Fruit fly (Drosophila melanogaster) whole organism, larva: Measurements from ENCODE around the gene Axs.
A peak's percentile ranks its signal among the peaks of the same experiment; 100 is the strongest.

Experiments
- noc ChIP-seq: fragments of 200-800 bp; sonication (Bioruptor generic); optimal IDR thresholded peaks from 3 replicates; lab custom pipeline; 2019; ENCODE audit warnings: missing biosample characterization, mild to moderate bottlenecking, missing genetic modification characterization, moderate library complexity

Axs gene

DNA sequence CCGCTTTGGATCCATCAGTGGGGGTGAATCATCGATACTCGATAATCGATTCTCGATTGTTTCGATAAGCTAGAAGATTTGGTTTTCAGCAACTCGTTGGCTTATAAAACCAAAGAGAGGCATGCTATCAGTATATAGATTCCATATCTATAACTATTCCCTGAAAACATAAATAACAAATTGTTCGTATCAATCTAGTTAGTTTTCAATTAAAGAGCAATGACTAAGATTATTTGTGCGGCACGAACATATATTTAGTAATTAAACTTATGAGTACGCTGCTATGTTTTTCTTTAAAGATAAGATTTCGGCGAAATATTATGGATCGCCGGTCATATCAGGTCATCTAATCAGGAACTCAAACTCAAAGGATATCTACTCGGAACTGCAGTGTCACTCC, 9.2 kb downstream of the Axs start:
- TF ChIP-seq noc (tag; lab: Kevin White, UChicago), result no peak

DNA sequence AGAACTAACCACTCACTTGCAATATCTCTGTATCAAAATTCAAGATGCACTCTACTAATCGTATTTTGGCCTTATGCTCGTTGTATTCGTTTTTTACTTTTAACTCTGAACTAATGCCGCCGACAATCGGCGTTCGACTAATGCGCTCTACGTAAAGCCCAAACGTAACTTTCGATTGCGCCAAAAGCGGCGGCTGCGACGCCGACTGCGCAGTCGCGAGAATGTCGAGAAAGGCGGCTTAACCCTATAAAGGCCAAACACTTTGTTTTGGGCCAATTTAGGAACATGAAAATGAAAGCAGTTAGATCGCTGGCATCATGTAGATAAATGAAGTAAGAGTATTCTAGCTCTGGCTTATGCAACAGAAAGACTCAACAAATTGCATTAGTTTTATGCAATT, 10.8 kb downstream of the Axs start:
- TF ChIP-seq noc (tag; lab: Kevin White, UChicago), result no peak

DNA sequence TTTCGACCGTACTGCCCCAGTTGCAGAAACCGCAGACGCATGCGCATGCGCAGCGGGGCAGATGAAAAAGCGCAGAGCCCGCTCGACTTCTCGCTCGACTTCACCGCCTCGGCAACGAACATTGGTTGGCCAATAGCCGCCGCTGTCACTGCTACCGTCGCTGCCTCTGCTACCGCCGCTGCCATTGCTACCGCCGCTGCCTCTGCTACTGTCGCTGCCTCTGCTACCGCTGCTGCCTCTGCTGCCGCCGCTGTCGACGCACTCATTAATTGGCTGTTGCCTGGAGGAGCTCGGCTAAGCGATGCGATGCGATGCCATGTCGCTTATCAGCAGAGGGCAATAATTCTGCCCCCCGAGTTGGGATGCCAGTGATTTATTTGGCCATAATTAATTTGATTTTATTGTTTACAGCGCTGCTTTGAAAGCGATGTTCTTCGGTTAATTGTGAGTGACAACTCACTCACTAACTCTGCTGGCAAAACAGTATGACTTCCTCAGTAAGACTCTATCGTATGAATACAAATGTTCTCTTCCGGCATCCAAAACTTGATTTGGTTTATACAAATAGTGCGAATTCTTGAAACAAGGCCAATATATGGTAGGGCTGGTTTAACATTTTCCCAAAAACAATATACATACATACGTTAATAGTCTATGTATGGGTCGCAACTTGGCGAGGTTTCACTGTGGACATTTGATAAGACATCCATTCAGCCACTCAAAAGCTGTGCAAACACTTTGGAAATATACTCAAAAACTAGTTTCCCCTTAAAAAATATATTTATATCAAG, 12.8 kb downstream of the Axs start:
- peak; percentile 81 for TF ChIP-seq noc (tag; lab: Kevin White, UChicago)

DNA sequence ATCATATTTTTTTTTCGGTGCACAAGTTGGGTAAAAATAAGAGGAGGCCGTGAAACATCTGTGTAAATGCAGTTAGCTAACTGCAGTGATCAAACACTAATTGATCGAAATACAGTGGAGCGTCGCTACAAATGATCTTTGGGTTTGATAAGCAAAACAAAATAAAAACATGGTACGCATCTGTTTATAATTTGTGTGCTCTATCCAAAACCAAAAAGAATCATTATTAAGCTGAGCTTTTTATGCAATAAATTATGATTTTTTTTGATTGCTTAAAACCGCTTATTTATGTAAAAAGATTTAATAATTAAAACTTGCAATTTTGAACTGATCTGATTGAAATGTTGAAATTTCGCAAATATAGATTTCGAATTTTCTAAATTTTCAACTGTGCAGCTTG, 13.4 kb downstream of the Axs start:
- TF ChIP-seq noc (tag; lab: Kevin White, UChicago), result no peak

DNA sequence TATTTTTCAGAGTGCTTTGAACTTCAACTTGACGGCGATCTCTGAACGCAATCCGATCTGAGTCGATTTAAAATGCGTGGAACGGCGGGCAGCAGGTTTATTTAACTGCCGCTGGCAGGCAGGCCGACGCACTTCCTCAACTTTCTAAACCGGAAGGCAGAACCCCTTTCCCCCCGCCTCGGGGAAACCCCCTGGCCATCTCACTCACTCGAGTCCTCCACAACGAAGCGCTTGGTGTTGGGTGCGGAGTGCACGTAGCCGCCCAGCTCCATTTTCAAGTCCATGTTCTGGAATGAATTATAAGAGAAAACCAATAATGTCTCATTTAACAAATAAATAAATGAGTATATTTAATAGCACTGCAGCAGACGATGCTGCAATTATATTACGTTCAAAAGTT, 13.8 kb downstream of the Axs start:
- TF ChIP-seq noc (tag; lab: Kevin White, UChicago), result no peak

DNA sequence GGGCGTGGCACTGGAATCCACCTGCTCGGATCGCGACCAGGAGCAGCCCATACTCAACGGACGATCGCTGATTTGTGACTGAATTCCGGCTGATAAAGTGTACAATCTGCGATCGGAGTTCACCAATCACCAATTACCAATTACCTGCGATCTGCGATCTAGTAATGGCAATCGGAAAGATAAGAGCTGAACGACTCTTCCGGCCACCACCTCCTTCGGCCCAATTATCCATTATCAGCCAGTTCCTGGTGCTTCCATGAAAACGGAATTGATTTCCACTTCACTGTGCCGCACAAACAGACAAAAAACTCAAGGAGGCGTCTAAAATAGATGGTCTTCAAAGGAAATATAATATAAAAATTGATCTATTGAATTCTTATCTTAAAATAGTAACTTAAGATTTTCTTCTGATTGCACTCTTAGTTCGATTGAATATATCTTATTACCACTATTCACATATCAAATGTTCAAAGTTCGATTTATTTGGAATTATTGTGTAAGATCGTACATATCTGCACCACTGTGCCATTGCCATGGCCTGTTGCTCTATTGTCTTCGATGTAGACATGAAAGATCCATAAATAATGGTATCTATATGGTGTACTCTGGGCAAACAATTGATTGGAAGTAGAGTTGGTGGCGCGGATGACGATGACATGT, 19.2 kb downstream of the Axs start, which contains the start of gene CG15865:
TSS of gene CG15865 (minus strand) at position 51 of the 660 bp plus-strand sequence.
- no peak for TF ChIP-seq noc (tag; lab: Kevin White, UChicago)

DNA sequence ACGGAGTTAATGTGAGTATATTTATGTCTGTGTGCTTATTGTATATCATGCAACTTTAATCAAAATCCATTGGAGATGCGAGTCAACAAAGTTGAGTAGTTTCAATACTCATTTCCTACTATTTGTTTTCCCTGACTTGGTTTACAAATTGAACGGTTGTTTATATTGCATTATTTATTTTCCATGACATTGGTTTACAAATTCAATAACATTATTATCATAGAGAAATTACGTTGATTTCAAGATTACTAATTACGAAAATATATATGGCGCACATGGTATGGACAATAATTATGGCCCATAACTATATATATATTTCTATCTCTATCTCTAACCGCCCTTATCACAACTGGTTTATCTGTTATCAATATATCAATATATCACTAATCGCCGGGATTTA, 23.1 kb downstream of the Axs start:
- no peak for TF ChIP-seq noc (tag; lab: Kevin White, UChicago)

DNA sequence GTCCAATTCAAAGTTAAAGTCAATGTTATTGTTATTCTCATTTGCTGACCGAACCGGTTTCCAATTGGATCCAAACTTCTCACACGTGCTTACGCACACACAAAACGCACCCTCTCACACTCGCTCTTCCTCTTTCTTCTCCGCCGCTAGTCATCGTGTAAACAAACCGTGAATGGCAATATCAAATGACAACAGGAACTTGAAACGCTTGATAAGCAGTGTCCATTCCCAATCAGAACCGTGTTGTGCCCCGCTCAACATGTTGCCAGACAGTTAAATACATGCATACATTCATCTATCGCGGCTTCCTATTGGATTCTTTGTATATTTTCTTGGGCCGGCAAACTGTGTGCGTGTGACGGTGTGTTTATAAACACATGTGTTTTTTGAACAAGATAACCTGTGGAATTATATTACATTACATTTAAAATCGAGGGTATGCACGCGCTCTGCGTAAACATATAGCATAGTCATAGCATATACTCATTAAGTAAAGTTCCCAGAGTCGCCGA, 27.9 kb downstream of the Axs start:
- peak; percentile 57 for TF ChIP-seq noc (tag; lab: Kevin White, UChicago)

DNA sequence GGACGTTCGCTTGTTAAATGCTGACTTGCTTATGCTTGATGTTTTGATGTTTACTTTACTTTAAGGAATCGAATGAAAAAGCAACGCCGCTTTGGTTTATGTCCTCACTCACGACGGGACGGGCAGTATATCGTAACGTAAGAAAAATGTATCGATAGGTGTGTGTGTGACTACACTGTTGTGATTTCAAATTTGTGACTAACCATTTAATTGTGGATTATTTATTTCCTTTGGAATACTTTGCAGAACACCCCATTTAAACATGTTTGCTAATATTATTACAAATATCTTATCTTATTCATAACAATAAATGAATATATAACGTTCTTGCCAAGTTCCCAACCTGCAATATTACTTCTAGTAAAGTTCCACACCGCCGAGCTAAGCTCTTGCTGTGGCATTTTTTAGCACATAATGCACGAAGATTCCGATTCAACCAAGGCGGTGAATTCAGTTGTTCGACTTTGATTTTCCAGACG, 28.7 kb downstream of the Axs start, which contains the start of the genes Nemp and r:
TSS of gene Nemp (minus strand) at position 85 of the 479 bp plus-strand sequence.
TSS of gene r (plus strand) at position 429 of the 479 bp plus-strand sequence.
- no peak for TF ChIP-seq noc (tag; lab: Kevin White, UChicago)

DNA sequence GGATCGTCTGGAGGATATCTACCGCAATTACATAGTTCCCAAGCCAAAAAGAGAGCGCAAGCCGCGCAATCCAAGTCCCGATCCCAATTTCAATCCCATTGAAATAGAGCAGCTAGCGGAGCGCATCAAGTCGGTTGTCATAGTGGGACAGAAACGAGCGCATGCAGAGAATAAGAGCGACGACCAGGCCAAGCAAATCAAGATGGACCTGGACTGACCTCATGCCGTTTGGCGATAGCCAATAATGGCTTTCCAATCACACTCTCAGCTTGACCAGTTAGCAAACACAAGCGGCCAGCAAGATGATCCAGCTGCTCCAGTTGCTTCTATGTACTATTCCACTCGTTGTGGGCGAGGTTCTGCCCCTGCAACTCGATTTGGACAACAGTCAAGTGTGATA, 32.1 kb downstream of the Axs start:
- TF ChIP-seq noc (tag; lab: Kevin White, UChicago), result no peak

DNA sequence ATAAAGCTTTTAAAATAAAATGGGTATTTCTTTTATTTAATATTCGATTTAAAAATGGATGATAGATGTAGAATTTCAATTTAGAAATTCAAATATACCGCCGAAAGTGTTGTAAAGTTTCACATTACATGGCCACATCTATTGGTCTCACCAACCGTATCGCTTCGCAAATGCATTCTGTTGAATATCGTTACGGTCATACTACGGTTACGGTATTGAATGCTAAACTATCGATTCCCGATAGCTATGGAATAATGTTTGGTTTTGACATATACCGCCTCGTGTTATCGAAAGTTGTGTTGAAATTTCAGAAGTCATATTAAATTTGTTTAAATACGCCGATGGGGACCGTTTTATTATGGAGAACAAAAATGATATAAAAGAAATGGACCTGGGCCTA, 32.6 kb downstream of the Axs start, which contains the start of the genes CG32573 and CG42512:
TSS of gene CG32573 (plus strand) at position 279 of the 400 bp plus-strand sequence.
TSS of gene CG42512 (plus strand) at position 279 of the 400 bp plus-strand sequence.
- no peak for TF ChIP-seq noc (tag; lab: Kevin White, UChicago)

DNA sequence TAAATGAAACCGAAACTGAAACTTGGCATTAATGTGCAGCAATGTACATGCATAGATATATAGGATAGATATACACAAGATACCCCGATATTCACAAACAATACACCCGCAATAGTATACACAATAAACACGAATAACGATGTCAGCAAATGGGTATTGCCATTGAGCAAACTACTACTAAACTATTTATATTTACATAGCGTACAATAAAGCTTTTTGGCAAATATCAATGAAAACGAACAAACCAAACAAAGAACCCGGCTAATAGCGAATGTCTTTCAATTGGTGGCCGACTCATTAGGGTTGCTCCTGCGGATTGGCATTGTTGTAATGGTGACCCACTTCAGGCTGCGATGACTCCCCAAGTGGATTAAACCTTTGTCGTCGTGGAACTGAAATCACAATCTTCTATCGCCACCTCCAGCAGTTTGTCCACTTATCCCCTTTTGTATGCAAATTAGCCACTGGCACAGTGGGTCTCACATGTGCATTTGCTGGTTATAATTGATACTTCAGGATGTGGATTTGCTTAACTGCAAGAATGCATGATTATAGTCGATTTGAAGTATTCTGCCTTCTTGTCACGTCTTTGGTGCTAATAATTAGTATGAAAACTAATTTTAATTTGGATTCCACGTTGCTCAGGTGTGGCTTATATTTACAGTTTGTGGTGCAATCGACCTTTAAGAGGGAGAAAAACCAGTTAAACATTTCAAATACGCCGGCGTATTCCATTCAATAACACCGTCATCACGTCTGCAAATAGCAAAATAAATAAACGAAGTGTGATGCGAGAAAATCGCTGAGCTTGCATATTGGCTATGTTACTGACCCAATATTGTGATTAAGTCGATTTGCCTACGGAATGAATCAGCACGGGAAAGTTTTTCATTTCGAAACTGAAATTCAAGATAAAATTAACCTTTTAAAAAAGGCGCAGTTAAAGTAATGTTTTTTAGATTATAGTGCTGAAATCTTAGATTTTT, 33.3 kb downstream of the Axs start:
- peak; percentile 29 for TF ChIP-seq noc (tag; lab: Kevin White, UChicago)

DNA sequence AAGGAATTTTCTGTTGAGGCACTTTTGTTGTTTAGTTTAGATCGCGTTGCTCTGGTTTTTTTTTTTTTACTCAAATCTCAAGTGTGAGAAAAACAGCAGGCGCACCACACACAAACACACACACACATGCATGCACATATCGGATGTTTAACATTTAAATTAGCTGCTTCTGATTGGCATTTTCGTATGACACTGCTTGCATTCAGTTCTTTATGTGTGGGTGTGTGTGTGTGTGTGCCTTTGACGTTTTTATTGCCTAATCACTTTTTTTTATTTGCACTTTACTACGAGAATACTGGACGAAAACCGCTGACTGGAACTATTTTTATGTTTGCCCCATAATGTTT, 35.3 kb downstream of the Axs start:
- no peak for TF ChIP-seq noc (tag; lab: Kevin White, UChicago)

DNA sequence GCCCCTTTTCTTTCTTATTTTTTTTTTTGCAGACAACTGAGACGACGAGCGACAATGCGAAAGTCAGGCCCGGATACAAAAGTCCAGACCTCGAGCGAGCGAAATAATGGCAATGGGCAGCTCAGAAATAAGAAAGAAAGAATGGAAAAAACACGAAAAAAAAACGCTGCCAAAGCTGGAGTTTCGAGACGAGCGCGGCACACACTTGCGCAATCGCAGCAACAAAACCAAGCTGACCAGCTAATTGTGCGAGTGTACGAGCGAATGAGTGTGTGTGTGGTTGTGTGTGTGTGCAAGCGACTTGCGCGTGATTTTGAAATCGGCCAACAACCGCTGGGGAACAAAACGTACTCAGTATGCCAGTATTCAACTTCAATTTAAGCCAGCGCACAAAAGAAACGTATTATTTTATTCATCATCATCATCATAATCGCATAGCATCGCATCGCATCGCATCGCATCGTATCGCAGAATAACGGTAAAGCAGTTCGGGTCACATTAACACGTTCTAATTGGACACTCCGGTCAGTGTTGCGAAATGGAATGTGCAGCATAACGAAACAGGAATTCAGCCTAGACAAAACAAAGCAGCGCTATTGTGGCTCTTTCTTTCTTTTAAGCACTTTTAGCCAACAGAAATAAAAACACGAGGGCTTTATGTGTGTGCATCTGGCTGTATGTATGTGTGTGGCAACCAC, 35.8 kb downstream of the Axs start:
- no peak for TF ChIP-seq noc (tag; lab: Kevin White, UChicago)
